Fruit fly (Drosophila melanogaster) whole organism, prepupa: ENCODE results near the gene Serinc.
A peak's percentile ranks its signal among the peaks of the same experiment; 100 is the strongest.

Experiments used
- CG11294 ChIP-seq: fragments of 200-800 bp; sonication (Bioruptor generic); IDR thresholded peaks from 2 replicates; pipeline ENCODE4 v1.3.6; 2022; ENCODE audit warnings: missing biosample characterization, missing genetic modification characterization
- CG11902 ChIP-seq: fragments of 200-800 bp; sonication (Bioruptor generic); optimal IDR thresholded peaks from 3 replicates; lab custom pipeline; 2016; ENCODE audit warnings: missing biosample characterization, missing genetic modification characterization
- CG1621 ChIP-seq: fragments of 200-800 bp; sonication (Bioruptor generic); optimal IDR thresholded peaks from 3 replicates; lab custom pipeline; 2018; ENCODE audit warnings: missing biosample characterization, mild to moderate bottlenecking, missing genetic modification characterization
- CG32006 ChIP-seq: fragments of 200-800 bp; sonication (Bioruptor generic); optimal IDR thresholded peaks from 3 replicates; lab custom pipeline; 2017; ENCODE audit warnings: missing biosample characterization, mild to moderate bottlenecking, missing genetic modification characterization
- CG6854 ChIP-seq: fragments of 200-800 bp; sonication (Bioruptor generic); optimal IDR thresholded peaks from 2 replicates; lab custom pipeline; 2017; ENCODE audit warnings: missing biosample characterization, mild to moderate bottlenecking, missing genetic modification characterization
- CG8632 ChIP-seq: fragments of 200-800 bp; sonication (Bioruptor generic); optimal IDR thresholded peaks from 3 replicates; lab custom pipeline; 2016; ENCODE audit warnings: missing biosample characterization, missing genetic modification characterization
- Eip75B ChIP-seq: fragments of 200-800 bp; sonication (Bioruptor generic); optimal IDR thresholded peaks from 3 replicates; lab custom pipeline; 2016; ENCODE audit warnings: missing biosample characterization, missing genetic modification characterization
- Gug ChIP-seq: fragments of 200-800 bp; sonication (Bioruptor generic); IDR thresholded peaks from 2 replicates; pipeline ENCODE4 v1.3.6; 2022; ENCODE audit warnings: missing biosample characterization, missing genetic modification characterization
- Lpt ChIP-seq: fragments of 200-800 bp; sonication (Bioruptor generic); optimal IDR thresholded peaks from 3 replicates; lab custom pipeline; 2016; ENCODE audit warnings: missing biosample characterization, missing genetic modification characterization
- Smox ChIP-seq: fragments of 200-800 bp; sonication (Bioruptor generic); optimal IDR thresholded peaks from 3 replicates; lab custom pipeline; 2016; ENCODE audit warnings: missing biosample characterization, missing genetic modification characterization
- esn ChIP-seq: fragments of 200-800 bp; sonication (Bioruptor generic); optimal IDR thresholded peaks from 2 replicates; lab custom pipeline; 2016; ENCODE audit warnings: missing biosample characterization, mild to moderate bottlenecking, missing genetic modification characterization, moderate library complexity
- svp ChIP-seq: fragments of 200-800 bp; sonication (Bioruptor generic); peaks from one replicate; lab custom pipeline; 2016; ENCODE audit warnings: missing biosample characterization, missing genetic modification characterization

- TF ChIP-seq CG6854 (GFP tag; lab: Kevin White, UChicago) (no peak), CG1621 (tag; lab: Kevin White, UChicago) (no peak), Smox (GFP tag; lab: Kevin White, UChicago) (no peak), Eip75B (GFP tag; lab: Kevin White, UChicago) (no peak), svp (peak; percentile 75), esn (GFP tag; lab: Kevin White, UChicago) (no peak), CG8632 (GFP tag; lab: Kevin White, UChicago) (no peak), Lpt (no peak), Gug (no peak), CG11294 (GFP tag; lab: Robert Waterston, UW) (no peak), CG11902 (GFP tag; lab: Kevin White, UChicago) (no peak), CG32006 (no peak)
Observed at dm6 chr3L:16407815-16408608, 4.5 kb upstream of the Serinc start.
